Worm (Caenorhabditis elegans) whole organism, early embryonic: Measurements from ENCODE around the gene bath-29.

Experiments used
- ama-1 ChIP-seq: fragments of 150-350 bp; optimal IDR thresholded peaks from 2 replicates; lab custom pipeline; 2014
- ets-7 ChIP-seq: sonication (generic microtip); optimal IDR thresholded peaks from 2 replicates; lab custom pipeline; 2016; ENCODE audit warnings: missing genotype, missing genetic modification characterization, missing compliant biosample characterization
- flt-1 ChIP-seq: fragments of 200-800 bp; sonication (Bioruptor generic); IDR thresholded peaks from 2 replicates; pipeline ENCODE4 v1.3.6; 2022; ENCODE audit warnings: missing genetic modification characterization, missing compliant biosample characterization
- hmbx-1 ChIP-seq: sonication (generic microtip); optimal IDR thresholded peaks from 2 replicates; lab custom pipeline; 2016; ENCODE audit warnings: mild to moderate bottlenecking, missing genetic modification characterization, missing compliant biosample characterization
- hnd-1 ChIP-seq: sonication (generic microtip); optimal IDR thresholded peaks from 2 replicates; lab custom pipeline; 2016; ENCODE audit warnings: missing genetic modification characterization, missing compliant biosample characterization
- scrt-1 ChIP-seq: fragments of 200-800 bp; sonication (Bioruptor generic); IDR thresholded peaks from 2 replicates; pipeline ENCODE4 v1.3.6; 2022; ENCODE audit warnings: missing genetic modification characterization, missing compliant biosample characterization
- tbx-11 ChIP-seq: fragments of 200-800 bp; sonication (Bioruptor generic); IDR thresholded peaks from 2 replicates; pipeline ENCODE4 v1.3.6; 2022; ENCODE audit warnings: missing genetic modification characterization, missing compliant biosample characterization
- tra-4 ChIP-seq: sonication (generic microtip); optimal IDR thresholded peaks from 2 replicates; lab custom pipeline; 2017; ENCODE audit warnings: missing genetic modification characterization, missing compliant biosample characterization

ce11 chrII:3395484-3395883 is 47.1 kb downstream of the bath-29 start, which contains the start of gene nep-20:
- TF ChIP-seq tra-4 (tag; lab: Kevin White, UChicago): no peak
- TF ChIP-seq flt-1 (GFP tag; lab: Robert Waterston, UW): no peak
- no peak for TF ChIP-seq scrt-1
- no peak for TF ChIP-seq tbx-11 (GFP tag; lab: Robert Waterston, UW)
- TF ChIP-seq ama-1 (lab: Kevin White, UChicago): no peak
- TF ChIP-seq hmbx-1 (tag; lab: Kevin White, UChicago): no peak
- no peak for TF ChIP-seq ets-7 (tag; lab: Kevin White, UChicago)
- TF ChIP-seq hnd-1 (tag; lab: Kevin White, UChicago): no peak
